Fruit fly (Drosophila melanogaster) whole organism, embryonic: ENCODE data around the gene CG6843.

ENCODE experiments used
- CG12236 ChIP-seq: fragments of 200-800 bp; sonication (Bioruptor generic); optimal IDR thresholded peaks from 2 replicates; lab custom pipeline; 2016; ENCODE audit warnings: missing biosample characterization, missing genetic modification characterization
- CG14667 ChIP-seq: fragments of 200-800 bp; sonication (Bioruptor generic); IDR thresholded peaks from 2 replicates; pipeline ENCODE4 v1.3.6; 2022; ENCODE audit warnings: missing biosample characterization, missing genetic modification characterization
- CG16779 ChIP-seq: fragments of 200-800 bp; sonication (Bioruptor generic); IDR thresholded peaks from 2 replicates; pipeline ENCODE4 v1.3.6; 2022; ENCODE audit warnings: missing biosample characterization, missing genetic modification characterization
- CG17328 ChIP-seq: fragments of 200-800 bp; sonication (Bioruptor generic); IDR thresholded peaks from 2 replicates; pipeline ENCODE4 v1.3.6; 2022; ENCODE audit warnings: missing biosample characterization, missing genetic modification characterization
- CG17361 ChIP-seq: fragments of 200-800 bp; sonication (Bioruptor generic); IDR thresholded peaks from 3 replicates; pipeline ENCODE4 v1.3.6; 2022; ENCODE audit warnings: missing biosample characterization, missing genetic modification characterization
- CG33557 ChIP-seq: fragments of 200-800 bp; sonication (Bioruptor generic); optimal IDR thresholded peaks from 2 replicates; lab custom pipeline; 2019; ENCODE audit warnings: missing biosample characterization, mild to moderate bottlenecking, missing genetic modification characterization, moderate library complexity
- CG3995 ChIP-seq: fragments of 200-800 bp; sonication (Bioruptor generic); optimal IDR thresholded peaks from 3 replicates; lab custom pipeline; 2016; ENCODE audit warnings: missing biosample characterization, missing genetic modification characterization
- CG6254 ChIP-seq: fragments of 200-800 bp; sonication (Bioruptor generic); optimal IDR thresholded peaks from 3 replicates; lab custom pipeline; 2017; ENCODE audit warnings: mild to moderate bottlenecking, missing biosample characterization, missing genetic modification reagents, missing genetic modification characterization
- CG6791 ChIP-seq: fragments of 200-800 bp; sonication (Bioruptor generic); IDR thresholded peaks from 3 replicates; pipeline ENCODE4 v1.3.6; 2022; ENCODE audit warnings: missing biosample characterization, missing genetic modification characterization; ENCODE audit not compliant: partially characterized antibody
- CG8089 ChIP-seq: fragments of 200-800 bp; sonication (Bioruptor generic); optimal IDR thresholded peaks from 3 replicates; lab custom pipeline; 2016; ENCODE audit warnings: missing biosample characterization, missing genetic modification characterization
- CG8359 ChIP-seq: fragments of 200-800 bp; sonication (Bioruptor generic); optimal IDR thresholded peaks from 2 replicates; lab custom pipeline; 2017; ENCODE audit warnings: missing biosample characterization, mild to moderate bottlenecking, missing genetic modification characterization, borderline replicate concordance
- CG9932 ChIP-seq: fragments of 200-800 bp; sonication (Bioruptor generic); IDR thresholded peaks from 2 replicates; pipeline ENCODE4 v1.3.6; 2022; ENCODE audit warnings: missing biosample characterization, missing genetic modification characterization
- CHES-1-like ChIP-seq: fragments of 200-800 bp; sonication (Bioruptor generic); optimal IDR thresholded peaks from 2 replicates; lab custom pipeline; 2016; ENCODE audit warnings: missing biosample characterization, missing genetic modification characterization
- D19A ChIP-seq: fragments of 200-800 bp; optimal IDR thresholded peaks from 3 replicates; lab custom pipeline; 2019; ENCODE audit warnings: missing biosample characterization, mild to moderate bottlenecking, missing genetic modification characterization, moderate library complexity
- Dp ChIP-seq: fragments of 200-800 bp; sonication (Bioruptor generic); optimal IDR thresholded peaks from 2 replicates; lab custom pipeline; 2018; ENCODE audit warnings: missing biosample characterization, mild to moderate bottlenecking, missing genetic modification characterization, moderate library complexity
- Dref ChIP-seq: fragments of 200-800 bp; sonication (Bioruptor generic); IDR thresholded peaks from 2 replicates; pipeline ENCODE4 v1.3.6; 2022; ENCODE audit warnings: missing biosample characterization, missing genetic modification characterization
- E2f1 ChIP-seq: fragments of 200-800 bp; sonication (Bioruptor generic); IDR thresholded peaks from 2 replicates; pipeline ENCODE4 v1.3.6; 2022; ENCODE audit warnings: missing biosample characterization, missing genetic modification characterization
- Hr39 ChIP-seq: fragments of >200 bp; optimal IDR thresholded peaks from 2 replicates; lab custom pipeline; 2017
- Jarid2 ChIP-seq: fragments of 200-800 bp; sonication (Bioruptor generic); optimal IDR thresholded peaks from 3 replicates; lab custom pipeline; 2017; ENCODE audit warnings: mild to moderate bottlenecking, missing biosample characterization, missing genetic modification reagents, missing genetic modification characterization
- MBD-R2 ChIP-seq: fragments of 200-800 bp; sonication (Bioruptor generic); IDR thresholded peaks from 2 replicates; pipeline ENCODE4 v1.3.6; 2022; ENCODE audit warnings: missing biosample characterization, missing genetic modification characterization
- Myb ChIP-seq: fragments of 200-800 bp; sonication (Bioruptor generic); optimal IDR thresholded peaks from 2 replicates; lab custom pipeline; 2016; ENCODE audit warnings: missing biosample characterization, missing genetic modification characterization
- Poxn ChIP-seq: fragments of 200-800 bp; sonication (Bioruptor generic); IDR thresholded peaks from 2 replicates; pipeline ENCODE4 v1.3.6; 2022; ENCODE audit warnings: missing biosample characterization, missing genetic modification characterization
- Ravus ChIP-seq: fragments of 200-800 bp; sonication (Bioruptor generic); IDR thresholded peaks from 2 replicates; pipeline ENCODE4 v1.3.6; 2022; ENCODE audit warnings: missing biosample characterization, missing genetic modification characterization
- Usf ChIP-seq: fragments of 200-800 bp; sonication (Bioruptor generic); optimal IDR thresholded peaks from 2 replicates; lab custom pipeline; 2017; ENCODE audit warnings: missing genotype, missing biosample characterization, missing genetic modification characterization
- Xrp1 ChIP-seq: fragments of 200-800 bp; sonication (Bioruptor generic); IDR thresholded peaks from 2 replicates; pipeline ENCODE4 v1.3.6; 2022; ENCODE audit warnings: missing biosample characterization, missing genetic modification characterization
- ash1 ChIP-seq: fragments of 200-800 bp; sonication (Bioruptor generic); optimal IDR thresholded peaks from 2 replicates; lab custom pipeline; 2018; ENCODE audit warnings: missing biosample characterization, mild to moderate bottlenecking, missing genetic modification characterization
- bab2 ChIP-seq: fragments of 200-800 bp; sonication (Bioruptor generic); optimal IDR thresholded peaks from 2 replicates; lab custom pipeline; 2016; ENCODE audit warnings: missing biosample characterization, missing genetic modification characterization
- btn ChIP-seq: fragments of 200-800 bp; sonication (Bioruptor generic); optimal IDR thresholded peaks from 2 replicates; lab custom pipeline; 2016; ENCODE audit warnings: missing biosample characterization, missing genetic modification characterization
- caup ChIP-seq: fragments of 200-800 bp; sonication (Bioruptor generic); optimal IDR thresholded peaks from 3 replicates; lab custom pipeline; 2017; ENCODE audit warnings: missing biosample characterization, mild to moderate bottlenecking, missing genetic modification characterization, moderate library complexity; ENCODE audit not compliant: severe bottlenecking
- croc ChIP-seq: fragments of 200-800 bp; sonication (Bioruptor generic); conservative IDR thresholded peaks from 3 replicates; pipeline ENCODE4 v1.3.6; 2022; ENCODE audit warnings: missing biosample characterization, missing genetic modification characterization
- dysf ChIP-seq: fragments of 200-800 bp; sonication (Bioruptor generic); IDR thresholded peaks from 3 replicates; pipeline ENCODE4 v1.3.6; 2022; ENCODE audit warnings: missing biosample characterization, missing genetic modification characterization
- fd64A ChIP-seq: fragments of 200-800 bp; sonication (Bioruptor generic); optimal IDR thresholded peaks from 3 replicates; lab custom pipeline; 2018; ENCODE audit warnings: missing biosample characterization, mild to moderate bottlenecking, missing genetic modification characterization
- fd96Cb ChIP-seq: fragments of 200-800 bp; sonication (Bioruptor generic); optimal IDR thresholded peaks from 2 replicates; lab custom pipeline; 2018; ENCODE audit warnings: missing biosample characterization, mild to moderate bottlenecking, missing genetic modification characterization, moderate library complexity
- gcm ChIP-seq: fragments of 200-800 bp; sonication (Bioruptor generic); optimal IDR thresholded peaks from 2 replicates; lab custom pipeline; 2019; ENCODE audit warnings: missing biosample characterization, mild to moderate bottlenecking, missing genetic modification characterization, moderate library complexity
- gem ChIP-seq: fragments of 200-800 bp; sonication (Bioruptor generic); optimal IDR thresholded peaks from 2 replicates; lab custom pipeline; 2019; ENCODE audit warnings: missing biosample characterization, mild to moderate bottlenecking, missing genetic modification characterization, moderate library complexity
- kay ChIP-seq: fragments of 200-800 bp; sonication (Bioruptor generic); optimal IDR thresholded peaks from 2 replicates; lab custom pipeline; 2016; ENCODE audit warnings: missing biosample characterization, missing genetic modification characterization
- klu ChIP-seq: fragments of 200-800 bp; sonication (Bioruptor generic); IDR thresholded peaks from 2 replicates; pipeline ENCODE4 v1.3.6; 2022; ENCODE audit warnings: missing biosample characterization, missing genetic modification characterization
- kni ChIP-seq: fragments of 200-800 bp; sonication (Bioruptor generic); optimal IDR thresholded peaks from 3 replicates; lab custom pipeline; 2017; ENCODE audit warnings: mild to moderate bottlenecking, missing biosample characterization, missing genetic modification reagents, missing genetic modification characterization
- lab ChIP-seq: fragments of 200-800 bp; sonication (Bioruptor generic); optimal IDR thresholded peaks from 3 replicates; lab custom pipeline; 2017; ENCODE audit warnings: missing biosample characterization, missing genetic modification characterization, mild to moderate bottlenecking, moderate library complexity, missing genetic modification reagents
- mam ChIP-seq: fragments of 200-800 bp; sonication (Bioruptor generic); optimal IDR thresholded peaks from 3 replicates; lab custom pipeline; 2016; ENCODE audit warnings: missing biosample characterization, missing genetic modification characterization
- nom ChIP-seq: fragments of 200-800 bp; sonication (Bioruptor generic); optimal IDR thresholded peaks from 2 replicates; lab custom pipeline; 2017; ENCODE audit warnings: missing biosample characterization, missing genetic modification characterization, mild to moderate bottlenecking, moderate library complexity, missing genetic modification reagents
- odd ChIP-seq: fragments of 200-800 bp; sonication (Bioruptor generic); optimal IDR thresholded peaks from 2 replicates; lab custom pipeline; 2017; ENCODE audit warnings: missing biosample characterization, mild to moderate bottlenecking, missing genetic modification characterization
- pho ChIP-seq: fragments of 200-800 bp; sonication (Bioruptor generic); optimal IDR thresholded peaks from 2 replicates; lab custom pipeline; 2016; ENCODE audit warnings: missing biosample characterization, missing genetic modification characterization
- row ChIP-seq: fragments of 200-800 bp; sonication (Bioruptor generic); IDR thresholded peaks from 3 replicates; pipeline ENCODE4 v1.3.6; 2022; ENCODE audit warnings: missing biosample characterization, missing genetic modification characterization
- sens ChIP-seq: fragments of 200-800 bp; sonication (Bioruptor generic); peaks from one replicate; lab custom pipeline; 2016; ENCODE audit warnings: missing biosample characterization, missing genetic modification characterization
- stc ChIP-seq: fragments of 200-800 bp; sonication (Bioruptor generic); IDR thresholded peaks from 2 replicates; pipeline ENCODE4 v1.3.6; 2022; ENCODE audit warnings: missing biosample characterization, missing genetic modification characterization
- sug ChIP-seq: fragments of 200-800 bp; optimal IDR thresholded peaks from 2 replicates; lab custom pipeline; 2019; ENCODE audit warnings: missing biosample characterization, mild to moderate bottlenecking, missing genetic modification characterization, moderate library complexity
- usp ChIP-seq: fragments of >200 bp; optimal IDR thresholded peaks from 2 replicates; lab custom pipeline; 2017; ENCODE audit warnings: missing biosample characterization, missing genetic modification characterization
- vnd ChIP-seq: fragments of 200-800 bp; sonication (Bioruptor generic); IDR thresholded peaks from 3 replicates; pipeline ENCODE4 v1.3.6; 2022; ENCODE audit warnings: missing biosample characterization, missing genetic modification characterization; ENCODE audit not compliant: partially characterized antibody
- zfh1 ChIP-seq: fragments of 200-800 bp; sonication (Bioruptor generic); IDR thresholded peaks from 3 replicates; pipeline ENCODE4 v1.3.6; 2022; ENCODE audit warnings: missing biosample characterization, missing genetic modification characterization

Gene CG6843

DNA sequence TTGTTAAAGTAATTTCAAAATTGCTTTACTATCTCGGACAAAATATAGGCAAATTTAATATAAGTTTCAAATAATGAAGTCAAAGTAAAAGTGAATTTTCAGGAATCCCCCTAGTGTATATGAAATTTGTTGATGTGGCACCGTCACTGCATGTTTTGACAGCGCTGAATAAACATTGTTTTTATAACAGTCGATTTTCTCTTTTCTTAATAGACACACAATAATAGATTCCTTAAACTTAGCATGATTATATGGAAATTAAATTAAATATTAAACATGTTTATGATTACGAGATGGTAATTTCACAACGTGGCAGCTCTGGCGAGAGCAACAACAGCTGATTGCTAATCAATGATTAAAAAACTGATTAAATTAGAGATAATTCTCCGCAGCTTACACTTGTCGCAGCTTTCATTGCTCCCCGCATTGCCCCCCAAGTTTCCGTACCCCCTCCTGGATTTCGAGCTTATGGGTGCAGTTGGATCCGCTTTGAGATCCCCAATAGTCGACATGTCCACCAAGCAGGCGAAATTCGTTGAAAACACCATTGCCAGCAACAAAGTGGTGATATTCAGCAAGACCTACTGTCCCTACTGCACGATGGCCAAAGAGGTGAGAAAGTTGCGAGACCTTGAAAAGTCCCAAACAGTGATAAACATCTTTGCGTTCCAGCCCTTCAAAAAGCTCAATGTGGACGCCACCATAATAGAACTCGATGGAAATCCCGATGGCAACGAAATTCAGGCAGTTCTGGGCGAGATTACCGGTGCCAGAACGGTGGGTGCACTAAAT, 32.2 kb upstream of the CG6843 start, which contains the start of gene Grx1 (continued):
- no peak for TF ChIP-seq CG16779
- TF ChIP-seq stc (GFP tag; lab: Robert Waterston, UW), result no peak; the same call in 1 of the 2 replicates
- TF ChIP-seq CG8089 (GFP tag; lab: Kevin White, UChicago), result no peak
- peak; percentile 75 for TF ChIP-seq gem (tag; lab: Kevin White, UChicago)
- no peak for TF ChIP-seq Usf (GFP tag; lab: Kevin White, UChicago)
- peak; percentile 18 for TF ChIP-seq Dp (GFP tag; lab: Kevin White, UChicago)
- peak; percentile 71 for TF ChIP-seq D19A (tag; lab: Kevin White, UChicago)
- TF ChIP-seq croc (GFP tag; lab: Robert Waterston, UW), result no peak
- peak; percentile 17 for TF ChIP-seq CG33557
- peak; percentile 32 for TF ChIP-seq fd96Cb
- TF ChIP-seq MBD-R2 (GFP tag; lab: Robert Waterston, UW), result peak; percentile 84
- TF ChIP-seq usp (GFP tag; lab: Kevin White, UChicago), result no peak
- TF ChIP-seq ash1 (GFP tag; lab: Kevin White, UChicago), result no peak
- peak; percentile 11 for TF ChIP-seq nom
- no peak for TF ChIP-seq Hr39 (lab: Kevin White, UChicago)
- no peak for TF ChIP-seq dysf (GFP tag; lab: Robert Waterston, UW)
- TF ChIP-seq CG17361 (GFP tag; lab: Robert Waterston, UW), result peak; percentile 71; the same call in 2 of the 3 replicates
- no peak for TF ChIP-seq kni (GFP tag; lab: Kevin White, UChicago)
- TF ChIP-seq lab (GFP tag; lab: Kevin White, UChicago), result peak; percentile 70
- peak; percentile 21 for TF ChIP-seq Myb (GFP tag; lab: Kevin White, UChicago)
- no peak for TF ChIP-seq CG17328 (GFP tag; lab: Robert Waterston, UW)
- TF ChIP-seq CHES-1-like, result no peak
- no peak for TF ChIP-seq Dref (GFP tag; lab: Robert Waterston, UW)
- TF ChIP-seq sens (GFP tag; lab: Kevin White, UChicago), result peak; percentile 95
- TF ChIP-seq bab2 (GFP tag; lab: Kevin White, UChicago), result peak; percentile 43
- no peak for TF ChIP-seq Poxn (GFP tag; lab: Robert Waterston, UW)
- no peak for TF ChIP-seq klu (GFP tag; lab: Robert Waterston, UW)
- no peak for TF ChIP-seq E2f1
- TF ChIP-seq CG8359 (GFP tag; lab: Kevin White, UChicago), result no peak
- TF ChIP-seq kay, result peak; percentile 55
- TF ChIP-seq vnd (GFP tag; lab: Robert Waterston, UW), result no peak
- TF ChIP-seq zfh1 (GFP tag; lab: Robert Waterston, UW), result peak; percentile 59; the same call in 1 of the 3 replicates
- peak; percentile 33 for TF ChIP-seq odd (GFP tag; lab: Kevin White, UChicago)
- no peak for TF ChIP-seq CG12236 (GFP tag; lab: Kevin White, UChicago)
- peak; percentile 55 for TF ChIP-seq sug (tag; lab: Kevin White, UChicago)
- TF ChIP-seq pho (GFP tag; lab: Kevin White, UChicago), result peak; percentile 50
- no peak for TF ChIP-seq Jarid2
- peak; percentile 57 for TF ChIP-seq Xrp1 (GFP tag; lab: Robert Waterston, UW)
- peak; percentile 52 for TF ChIP-seq mam
- TF ChIP-seq CG9932 (GFP tag; lab: Robert Waterston, UW), result peak; percentile 46; the same call in 1 of the 2 replicates
- no peak for TF ChIP-seq CG6791 (GFP tag; lab: Robert Waterston, UW)
- TF ChIP-seq CG3995 (GFP tag; lab: Kevin White, UChicago), result peak; percentile 33
- TF ChIP-seq CG6254 (GFP tag; lab: Kevin White, UChicago), result no peak
- peak; percentile 55 for TF ChIP-seq gcm (GFP tag; lab: Kevin White, UChicago)
- TF ChIP-seq btn (GFP tag; lab: Kevin White, UChicago), result no peak
- TF ChIP-seq CG14667 (GFP tag; lab: Robert Waterston, UW), result no peak
- peak; percentile 7 for TF ChIP-seq fd64A (GFP tag; lab: Kevin White, UChicago)
- peak; percentile 47 for TF ChIP-seq caup (GFP tag; lab: Kevin White, UChicago)
- TF ChIP-seq Ravus (GFP tag; lab: Robert Waterston, UW), result no peak
- TF ChIP-seq row (GFP tag; lab: Robert Waterston, UW), result peak; percentile 73
